Fruit fly (Drosophila melanogaster): ENCODE results near the gene Myb.

Gene Myb

dm6 chrX:15835393-15835792, 22.2 kb downstream of the Myb start, which contains the start of gene Chc:
Chc (minus strand) TSS chrX:15835490.
- TF ChIP-seq Ets21C (GFP tag; optimal IDR thresholded peaks at IDR 0.05) (peak; percentile 10), CG11762 (GFP tag; optimal IDR thresholded peaks at IDR 0.05; ENCODE audit: insufficient read depth) (no peak), Sox14 (GFP tag; optimal IDR thresholded peaks at IDR 0.05) (peak; percentile 60), fd59A (GFP tag; optimal IDR thresholded peaks at IDR 0.05) (no peak), lz (GFP tag; optimal IDR thresholded peaks at IDR 0.05) (peak; percentile 16), Eip78C (GFP tag) (peak; percentile 68), Met (GFP tag; optimal IDR thresholded peaks at IDR 0.05) (peak; percentile 13), CG6163 (GFP tag; IDR thresholded peaks at IDR 0.05) (no peak), dsx (GFP tag; optimal IDR thresholded peaks at IDR 0.05; ENCODE audit: poor library complexity, severe bottlenecking) (no peak), Sox102F (GFP tag; optimal IDR thresholded peaks at IDR 0.05) (peak; percentile 6), spab (GFP tag; optimal IDR thresholded peaks at IDR 0.05) (no peak), Hr39 (GFP tag; optimal IDR thresholded peaks at IDR 0.05) (peak; percentile 1), Smox (GFP tag; optimal IDR thresholded peaks at IDR 0.05) (peak; percentile 29), salr (GFP tag; optimal IDR thresholded peaks at IDR 0.05) (no peak), esn (GFP tag; optimal IDR thresholded peaks at IDR 0.05) (peak; percentile 22), fkh (GFP tag; optimal IDR thresholded peaks at IDR 0.05) (peak; percentile 14), CG11294 (GFP tag; IDR thresholded peaks at IDR 0.05) (no peak), CG10631 (GFP tag; optimal IDR thresholded peaks at IDR 0.05) (peak; percentile 28), CG1621 (tag; optimal IDR thresholded peaks at IDR 0.05) (peak; percentile 92)

dm6 chrX:15834594-15835236, 22.9 kb downstream of the Myb start:
- TF ChIP-seq svp (GFP tag) (no peak), Eip78C (GFP tag) (peak; percentile 47), CG11294 (GFP tag; IDR thresholded peaks at IDR 0.05) (no peak), Hr4 (GFP tag; optimal IDR thresholded peaks at IDR 0.05) (no peak), ss (GFP tag; optimal IDR thresholded peaks at IDR 0.05) (peak; percentile 24 to 30), CG6808 (GFP tag; optimal IDR thresholded peaks at IDR 0.05) (peak; percentile 22), Sox15 (GFP tag; optimal IDR thresholded peaks at IDR 0.05) (no peak), Eip93F (GFP tag; optimal IDR thresholded peaks at IDR 0.05) (peak; percentile 22), fd85E (GFP tag; optimal IDR thresholded peaks at IDR 0.05) (peak; percentile 15), CG15336 (GFP tag; IDR thresholded peaks at IDR 0.05) (no peak), salr (GFP tag; optimal IDR thresholded peaks at IDR 0.05) (no peak)

dm6 chrX:15833957-15834356, 23.7 kb downstream of the Myb start:
- no peak for TF ChIP-seq CG16779 (tag; optimal IDR thresholded peaks at IDR 0.05)
- TF ChIP-seq Sox102F (GFP tag; optimal IDR thresholded peaks at IDR 0.05), result no peak
- TF ChIP-seq pdm3 (GFP tag; optimal IDR thresholded peaks at IDR 0.05), result no peak
- no peak for TF ChIP-seq CG10669 (GFP tag; optimal IDR thresholded peaks at IDR 0.05)
- TF ChIP-seq CG8319 (GFP tag; optimal IDR thresholded peaks at IDR 0.05), result no peak
- TF ChIP-seq Smox (GFP tag; optimal IDR thresholded peaks at IDR 0.05), result no peak
- TF ChIP-seq fd59A (GFP tag; optimal IDR thresholded peaks at IDR 0.05), result no peak

- TF ChIP-seq Met (GFP tag; optimal IDR thresholded peaks at IDR 0.05), result no peak
- TF ChIP-seq fd59A (GFP tag; optimal IDR thresholded peaks at IDR 0.05), result no peak
- no peak for TF ChIP-seq Hr39 (GFP tag; optimal IDR thresholded peaks at IDR 0.05)
- TF ChIP-seq CG10669 (GFP tag; optimal IDR thresholded peaks at IDR 0.05), result no peak
- TF ChIP-seq CG6163 (GFP tag; IDR thresholded peaks at IDR 0.05), result no peak
Observed at dm6 chrX:15822363-15822762, 35.3 kb downstream of the Myb start.

dm6 chrX:15818608-15819184, 38.9 kb downstream of the Myb start:
- TF ChIP-seq esn (GFP tag; optimal IDR thresholded peaks at IDR 0.05) (peak; percentile 25), Eip78C (GFP tag) (peak; percentile 74), fkh (GFP tag; optimal IDR thresholded peaks at IDR 0.05) (no peak)

Measured in whole organism, prepupa.